Worm (Caenorhabditis elegans): ENCODE measurements around the gene Y54G9A.9.

- TF ChIP-seq zag-1 (tag; optimal IDR thresholded peaks at IDR 0.05), result no peak
- no peak for TF ChIP-seq unc-62 (GFP tag; optimal IDR thresholded peaks at IDR 0.05 in 1 of 2)
- TF ChIP-seq unc-62 (tag; optimal IDR thresholded peaks at IDR 0.05), result no peak
- no peak for TF ChIP-seq nhr-11 (tag; optimal IDR thresholded peaks at IDR 0.05)
- no peak for TF ChIP-seq lin-13 (GFP tag; optimal IDR thresholded peaks at IDR 0.05)
- TF ChIP-seq hlh-30 (tag; optimal IDR thresholded peaks at IDR 0.05; ENCODE audit: insufficient read depth), result no peak
- TF ChIP-seq nhr-28 (tag; optimal IDR thresholded peaks at IDR 0.05), result no peak
- TF ChIP-seq skn-1 (tag; optimal IDR thresholded peaks at IDR 0.05), result no peak
- no peak for TF ChIP-seq nhr-77 (tag; optimal IDR thresholded peaks at IDR 0.05)
- no peak for TF ChIP-seq ztf-11 (tag; optimal IDR thresholded peaks at IDR 0.05)
- TF ChIP-seq lin-39 (tag; optimal IDR thresholded peaks at IDR 0.05), result no peak
- no peak for TF ChIP-seq snpc-4 (tag; optimal IDR thresholded peaks at IDR 0.05)
- TF ChIP-seq madf-9 (GFP tag; conservative IDR thresholded peaks at IDR 0.05), result no peak
- TF ChIP-seq pqm-1 (tag; optimal IDR thresholded peaks at IDR 0.05), result no peak
Observed at ce11 chrII:13741449-13741848, 11.9 kb downstream of the Y54G9A.9 start, which contains the start of gene mig-14.

Data from whole organism, L4 larva.